Worm (Caenorhabditis elegans): ENCODE results near the gene C31B8.7.
"Not testable (repeated sequence)": the region's sequence is repeated elsewhere in the genome, so short reads cannot be mapped to it uniquely, and the experiment has no call there.

C31B8.7 gene

DNA sequence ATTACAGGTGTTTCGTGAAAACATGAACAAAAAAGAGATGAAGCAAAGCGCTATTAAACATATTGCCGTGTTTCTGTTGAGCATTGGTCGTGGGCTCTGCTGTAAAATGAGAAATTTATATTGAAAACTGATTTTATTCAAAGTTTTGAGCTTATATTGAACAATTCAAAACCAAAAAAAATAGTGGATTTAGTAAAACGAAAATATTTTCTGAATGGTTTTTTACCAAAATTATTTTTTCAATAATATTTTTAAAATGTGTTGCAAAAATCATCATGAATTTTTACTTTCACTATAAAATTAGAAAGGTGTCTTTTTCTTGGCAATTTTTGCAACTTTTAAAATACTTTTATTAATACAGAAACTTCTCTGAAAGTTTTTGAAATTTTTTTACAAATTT is at the start of gene C31B8.7:
C31B8.7 (minus strand) TSS at position 101 of the 400 bp plus-strand sequence.
- TF ChIP-seq W03F9.2 (tag; optimal IDR thresholded peaks at IDR 0.05): no peak
- TF ChIP-seq him-1 (tag; optimal IDR thresholded peaks at IDR 0.05): no peak
- no peak for TF ChIP-seq dao-5 (tag; optimal IDR thresholded peaks at IDR 0.05)

- not testable (repeated sequence) for TF ChIP-seq dao-5, him-1, W03F9.2 (tag; optimal IDR thresholded peaks at IDR 0.05)
Measured at ce11 chrV:2952102-2952501, 49.0 kb upstream of the C31B8.7 start, which contains the start of gene srw-122. Gene srw-122 (minus strand): TSS chrV:2952202.

DNA sequence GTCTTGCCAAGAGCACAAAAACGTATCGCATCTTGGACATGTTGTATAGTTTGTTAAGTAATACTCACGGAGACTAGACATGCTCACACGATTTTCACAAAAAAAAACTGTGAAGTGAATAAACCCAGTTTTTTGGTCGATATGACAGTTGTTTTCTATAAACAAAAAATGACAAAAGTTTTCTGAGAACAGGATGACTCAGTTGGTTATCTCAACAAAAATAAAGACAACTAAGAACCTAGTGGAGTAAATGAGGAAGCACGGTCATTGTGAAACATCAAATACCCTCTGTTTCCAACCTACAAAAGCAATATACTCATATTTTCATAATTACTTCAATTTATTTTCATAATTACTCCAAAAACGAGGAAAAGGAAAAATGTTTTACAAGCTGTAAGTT is 42.5 kb upstream of the C31B8.7 start, which contains the start of gene srh-87:
srh-87 (minus strand) TSS at position 101 of the 400 bp plus-strand sequence.
- TF ChIP-seq him-1 (tag; optimal IDR thresholded peaks at IDR 0.05) (no peak), dao-5 (tag; optimal IDR thresholded peaks at IDR 0.05) (no peak), W03F9.2 (tag; optimal IDR thresholded peaks at IDR 0.05) (no peak)

- TF ChIP-seq W03F9.2 (tag; optimal IDR thresholded peaks at IDR 0.05): no peak
- TF ChIP-seq dao-5 (tag; optimal IDR thresholded peaks at IDR 0.05): no peak
- TF ChIP-seq him-1 (tag; optimal IDR thresholded peaks at IDR 0.05): no peak
Measured at ce11 chrV:2943859-2944258, 40.7 kb upstream of the C31B8.7 start, which contains the start of gene srw-137. Gene srw-137 (minus strand): TSS chrV:2943959.

- no peak for TF ChIP-seq W03F9.2 (tag; optimal IDR thresholded peaks at IDR 0.05)
- no peak for TF ChIP-seq dao-5 (tag; optimal IDR thresholded peaks at IDR 0.05)
- TF ChIP-seq him-1 (tag; optimal IDR thresholded peaks at IDR 0.05): no peak
Measured at ce11 chrV:2942247-2942646, 39.1 kb upstream of the C31B8.7 start.

DNA sequence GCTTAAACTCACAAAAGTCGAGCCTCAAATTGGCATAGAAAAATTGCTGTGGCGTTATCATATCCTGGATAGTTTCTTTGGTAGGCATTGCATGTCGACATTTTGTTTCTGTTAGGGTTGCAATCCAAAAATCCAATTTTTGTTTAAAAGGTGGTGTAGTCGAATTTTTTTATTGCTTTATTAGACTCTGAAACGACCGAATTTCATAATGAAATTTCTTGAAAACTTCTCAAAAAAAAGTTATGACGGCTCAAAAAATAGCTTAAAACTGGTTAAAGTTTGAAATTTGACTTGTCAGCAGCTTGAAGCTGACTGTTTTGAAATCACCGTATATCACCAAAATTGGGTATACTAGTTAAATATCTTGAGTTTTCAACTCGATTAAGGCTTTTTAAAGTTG is 38.3 kb upstream of the C31B8.7 start, which contains the start of gene srw-143:
srw-143 (minus strand) TSS at position 101 of the 400 bp plus-strand sequence.
- TF ChIP-seq him-1 (tag; optimal IDR thresholded peaks at IDR 0.05): no peak
- TF ChIP-seq W03F9.2 (tag; optimal IDR thresholded peaks at IDR 0.05): no peak
- TF ChIP-seq dao-5 (tag; optimal IDR thresholded peaks at IDR 0.05): no peak

DNA sequence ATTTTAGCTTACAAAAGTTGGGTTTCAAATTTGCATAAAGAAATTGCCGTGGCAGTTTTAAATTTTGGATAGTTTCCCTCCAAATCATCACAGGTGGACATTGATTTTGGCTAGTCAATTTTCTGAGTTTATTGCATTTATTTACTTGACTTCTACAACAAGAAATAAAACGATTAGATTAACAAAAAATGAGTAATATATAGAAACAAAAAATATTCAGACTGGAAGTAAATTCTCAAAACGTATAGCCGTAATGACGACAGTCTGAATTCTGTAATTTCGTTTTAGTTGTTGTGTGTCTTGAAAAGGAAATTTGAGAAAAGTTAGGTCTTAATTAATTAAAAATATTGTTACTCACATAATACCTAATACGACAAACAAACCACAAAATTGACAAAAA is 35.4 kb upstream of the C31B8.7 start, which contains the start of gene srw-141:
srw-141 (minus strand) TSS at position 101 of the 400 bp plus-strand sequence.
- TF ChIP-seq dao-5 (tag; optimal IDR thresholded peaks at IDR 0.05): no peak
- TF ChIP-seq him-1 (tag; optimal IDR thresholded peaks at IDR 0.05): no peak
- no peak for TF ChIP-seq W03F9.2 (tag; optimal IDR thresholded peaks at IDR 0.05)

DNA sequence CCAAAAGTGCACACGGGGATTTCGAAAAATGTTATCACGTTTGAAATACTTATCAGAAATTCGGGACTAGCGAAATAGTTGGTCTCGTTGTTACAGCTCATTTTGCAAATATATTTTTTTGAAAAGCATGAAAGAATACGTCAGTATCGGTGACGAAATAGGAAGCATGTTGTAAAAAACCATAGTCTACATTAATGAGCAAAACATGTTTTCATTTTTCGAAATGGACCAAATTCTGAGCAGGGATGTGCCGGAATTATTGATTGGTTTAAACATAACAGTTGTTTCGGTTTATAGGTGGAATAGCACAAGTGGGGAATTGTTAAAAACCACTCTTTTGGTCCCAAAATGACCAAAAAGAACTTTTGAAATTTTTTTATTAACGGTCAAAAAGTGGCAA is 30.9 kb upstream of the C31B8.7 start, which contains the start of gene srh-247:
srh-247 (minus strand) TSS at position 101 of the 400 bp plus-strand sequence.
- TF ChIP-seq dao-5 (tag; optimal IDR thresholded peaks at IDR 0.05): no peak

- TF ChIP-seq him-1 (tag; optimal IDR thresholded peaks at IDR 0.05) (no peak), dao-5 (tag; optimal IDR thresholded peaks at IDR 0.05) (no peak), W03F9.2 (tag; optimal IDR thresholded peaks at IDR 0.05) (no peak)
Measured at ce11 chrV:2931252-2931651, 28.1 kb upstream of the C31B8.7 start, which contains the start of gene C31B8.1. Gene C31B8.1 (plus strand): TSS chrV:2931552.

ce11 chrV:2929753-2930152 is 26.6 kb upstream of the C31B8.7 start, which contains the start of gene C31B8.16:
Gene C31B8.16 (plus strand): TSS chrV:2930053.
- no peak for TF ChIP-seq dao-5 (tag; optimal IDR thresholded peaks at IDR 0.05)
- no peak for TF ChIP-seq him-1 (tag; optimal IDR thresholded peaks at IDR 0.05)
- no peak for TF ChIP-seq W03F9.2 (tag; optimal IDR thresholded peaks at IDR 0.05)

ce11 chrV:2927553-2927952 is 24.4 kb upstream of the C31B8.7 start, which contains the start of gene C31B8.12:
Gene C31B8.12 (minus strand): TSS chrV:2927653.
- no peak for TF ChIP-seq dao-5 (tag; optimal IDR thresholded peaks at IDR 0.05)
- no peak for TF ChIP-seq him-1 (tag; optimal IDR thresholded peaks at IDR 0.05)
- no peak for TF ChIP-seq W03F9.2 (tag; optimal IDR thresholded peaks at IDR 0.05)

- TF ChIP-seq him-1 (tag; optimal IDR thresholded peaks at IDR 0.05) (no peak), dao-5 (tag; optimal IDR thresholded peaks at IDR 0.05) (no peak), W03F9.2 (tag; optimal IDR thresholded peaks at IDR 0.05) (no peak)
Measured at ce11 chrV:2922594-2922993, 19.5 kb upstream of the C31B8.7 start, which contains the start of gene srh-38. Gene srh-38 (minus strand): TSS chrV:2922694.

ce11 chrV:2920125-2920524 is 17.0 kb upstream of the C31B8.7 start:
- TF ChIP-seq W03F9.2 (tag; optimal IDR thresholded peaks at IDR 0.05): no peak
- TF ChIP-seq dao-5 (tag; optimal IDR thresholded peaks at IDR 0.05): no peak
- TF ChIP-seq him-1 (tag; optimal IDR thresholded peaks at IDR 0.05): no peak

- TF ChIP-seq dao-5 (tag; optimal IDR thresholded peaks at IDR 0.05) (no peak), W03F9.2 (tag; optimal IDR thresholded peaks at IDR 0.05) (no peak), him-1 (tag; optimal IDR thresholded peaks at IDR 0.05) (no peak)
Measured at ce11 chrV:2913948-2914347, 10.8 kb upstream of the C31B8.7 start, which contains the start of gene srh-146. Gene srh-146 (plus strand): TSS chrV:2914248.

ce11 chrV:2912901-2913300 is 9.8 kb upstream of the C31B8.7 start, which contains the start of gene C31B8.9:
Gene C31B8.9 (minus strand): TSS chrV:2913001.
- no peak for TF ChIP-seq W03F9.2 (tag; optimal IDR thresholded peaks at IDR 0.05)
- TF ChIP-seq dao-5 (tag; optimal IDR thresholded peaks at IDR 0.05): no peak
- no peak for TF ChIP-seq him-1 (tag; optimal IDR thresholded peaks at IDR 0.05)

Data from whole organism, L4/young adult.